Worm (Caenorhabditis elegans) whole organism, L3 larva: ENCODE measurements around the gene R04F11.2.

Experiments
- R02D3.7 ChIP-seq: fragments of 150-350 bp; optimal IDR thresholded peaks from 2 replicates; lab custom pipeline; 2014; ENCODE audit warnings: missing biosample characterization, missing genetic modification characterization
- ZK546.5 ChIP-seq: sonication (generic microtip); optimal IDR thresholded peaks from 2 replicates; lab custom pipeline; 2017; ENCODE audit warnings: missing biosample characterization, missing genetic modification characterization
- aly-2 ChIP-seq: fragments of 150-350 bp; optimal IDR thresholded peaks from 2 replicates; lab custom pipeline; 2014; ENCODE audit warnings: missing biosample characterization, missing genetic modification characterization
- ceh-28 ChIP-seq: fragments of 150-350 bp; optimal IDR thresholded peaks from 2 replicates; lab custom pipeline; 2014; ENCODE audit warnings: missing biosample characterization, missing genetic modification reagents, missing genetic modification characterization
- ceh-82 ChIP-seq: fragments of 150-350 bp; optimal IDR thresholded peaks from 2 replicates; lab custom pipeline; 2014; ENCODE audit warnings: missing biosample characterization, missing genetic modification characterization
- ceh-9 ChIP-seq: sonication (generic microtip); optimal IDR thresholded peaks from 2 replicates; lab custom pipeline; 2018; ENCODE audit warnings: missing biosample characterization, missing genetic modification characterization
- daf-12 ChIP-seq: fragments of 150-350 bp; optimal IDR thresholded peaks from 2 replicates; lab custom pipeline; 2014; ENCODE audit warnings: missing biosample characterization, missing genetic modification reagents, missing genetic modification characterization
- egl-27 ChIP-seq: sonication (generic microtip); optimal IDR thresholded peaks from 4 replicates; lab custom pipeline; 2017; ENCODE audit warnings: missing biosample characterization, missing genetic modification reagents, missing genetic modification characterization
- elt-1 ChIP-seq: fragments of 150-350 bp; optimal IDR thresholded peaks from 2 replicates; lab custom pipeline; 2014; ENCODE audit warnings: missing biosample characterization, missing genetic modification characterization
- elt-2 ChIP-seq: sonication (generic microtip); optimal IDR thresholded peaks from 2 replicates; lab custom pipeline; 2016; ENCODE audit warnings: missing genetic modification reagents, mild to moderate bottlenecking, missing genetic modification characterization, missing compliant biosample characterization
- elt-3 ChIP-seq, 3 experiments: fragments of 150-350 bp in 1 of 3; sonication (generic microtip) in 2 of 3; optimal IDR thresholded peaks; 2 replicates in 2 of 3; 4 replicates in 1 of 3; lab custom pipeline; 2014 to 2017; ENCODE audit warnings: missing biosample characterization in 3 of 3, missing genetic modification characterization in 3 of 3
- eor-1 ChIP-seq, 2 experiments: fragments of 150-350 bp; optimal IDR thresholded peaks; 2 replicates each; lab custom pipeline; 2014 to 2018; ENCODE audit warnings: missing biosample characterization in 2 of 2, missing genetic modification characterization in 2 of 2
- fkh-10 ChIP-seq: sonication (generic microtip); optimal IDR thresholded peaks from 2 replicates; lab custom pipeline; 2017; ENCODE audit warnings: missing biosample characterization, missing genetic modification reagents, missing genetic modification characterization
- fkh-2 ChIP-seq: fragments of 150-350 bp; optimal IDR thresholded peaks from 2 replicates; lab custom pipeline; 2014; ENCODE audit warnings: missing biosample characterization, missing genetic modification reagents, missing genetic modification characterization
- fos-1 ChIP-seq: fragments of 150-350 bp; optimal IDR thresholded peaks from 2 replicates; lab custom pipeline; 2014; ENCODE audit warnings: missing biosample characterization, missing genetic modification characterization
- hmg-11 ChIP-seq: sonication (generic microtip); optimal IDR thresholded peaks from 2 replicates; lab custom pipeline; 2016; ENCODE audit warnings: missing genetic modification characterization, missing compliant biosample characterization
- lin-15B ChIP-seq: fragments of 150-350 bp; optimal IDR thresholded peaks from 2 replicates; lab custom pipeline; 2014; ENCODE audit warnings: missing biosample characterization, missing genetic modification characterization
- lin-39 ChIP-seq: fragments of 150-350 bp; optimal IDR thresholded peaks from 2 replicates; lab custom pipeline; 2018; ENCODE audit warnings: missing biosample characterization, missing genetic modification reagents, missing genetic modification characterization
- lsy-12 ChIP-seq: sonication (generic microtip); optimal IDR thresholded peaks from 2 replicates; lab custom pipeline; 2016; ENCODE audit warnings: mild to moderate bottlenecking, missing genetic modification characterization, missing compliant biosample characterization
- mdl-1 ChIP-seq: fragments of 150-350 bp; optimal IDR thresholded peaks from 2 replicates; lab custom pipeline; 2014; ENCODE audit warnings: missing biosample characterization, missing genetic modification characterization
- mml-1 ChIP-seq: fragments of 150-350 bp; sonication (generic microtip); optimal IDR thresholded peaks from 3 replicates; lab custom pipeline; 2014; ENCODE audit warnings: missing biosample characterization, missing genetic modification characterization
- nfya-1 ChIP-seq: sonication (generic microtip); optimal IDR thresholded peaks from 2 replicates; lab custom pipeline; 2017; ENCODE audit warnings: missing genetic modification characterization, mild to moderate bottlenecking, missing compliant biosample characterization, antibody characterized with exemption, moderate library complexity; ENCODE audit not compliant: insufficient read depth
- nhr-23 ChIP-seq: fragments of 150-350 bp; optimal IDR thresholded peaks from 2 replicates; lab custom pipeline; 2014; ENCODE audit warnings: missing biosample characterization, missing genetic modification reagents, missing genetic modification characterization
- nhr-237 ChIP-seq: fragments of 150-350 bp; optimal IDR thresholded peaks from 2 replicates; lab custom pipeline; 2014; ENCODE audit warnings: missing biosample characterization, missing genetic modification characterization
- nhr-25 ChIP-seq: sonication (generic microtip); optimal IDR thresholded peaks from 2 replicates; lab custom pipeline; 2017; ENCODE audit warnings: missing biosample characterization, missing genetic modification characterization
- nhr-28 ChIP-seq: fragments of 150-350 bp; optimal IDR thresholded peaks from 2 replicates; lab custom pipeline; 2014; ENCODE audit warnings: missing biosample characterization, missing genetic modification characterization
- nhr-43 ChIP-seq: sonication (generic microtip); optimal IDR thresholded peaks from 2 replicates; lab custom pipeline; 2016; ENCODE audit warnings: mild to moderate bottlenecking, missing genetic modification characterization, missing compliant biosample characterization; ENCODE audit not compliant: poor library complexity, severe bottlenecking
- nhr-76 ChIP-seq: fragments of 150-350 bp; sonication (generic microtip); optimal IDR thresholded peaks from 5 replicates; lab custom pipeline; 2014; ENCODE audit warnings: missing biosample characterization, missing genetic modification characterization
- nhr-77 ChIP-seq: fragments of 150-350 bp; optimal IDR thresholded peaks from 2 replicates; lab custom pipeline; 2014; ENCODE audit warnings: missing biosample characterization, missing genetic modification characterization
- pha-4 ChIP-seq: fragments of 150-350 bp; optimal IDR thresholded peaks from 2 replicates; lab custom pipeline; 2014; ENCODE audit warnings: missing biosample characterization, missing genetic modification reagents, missing genetic modification characterization
- pqm-1 ChIP-seq: fragments of 150-350 bp; optimal IDR thresholded peaks from 2 replicates; lab custom pipeline; 2017; ENCODE audit warnings: missing biosample characterization, missing genetic modification characterization, inconsistent platforms
- skn-1 ChIP-seq: fragments of 150-350 bp; optimal IDR thresholded peaks from 2 replicates; lab custom pipeline; 2014; ENCODE audit warnings: missing biosample characterization, missing genetic modification characterization
- snpc-4 ChIP-seq: fragments of 150-350 bp; optimal IDR thresholded peaks from 2 replicates; lab custom pipeline; 2014; ENCODE audit warnings: missing biosample characterization, missing genetic modification characterization
- unc-39 ChIP-seq: sonication (generic microtip); optimal IDR thresholded peaks from 4 replicates; lab custom pipeline; 2017; ENCODE audit warnings: missing biosample characterization, missing genetic modification characterization
- unc-62 ChIP-seq: fragments of 150-350 bp; sonication (generic microtip); optimal IDR thresholded peaks from 4 replicates; lab custom pipeline; 2014; ENCODE audit warnings: missing biosample characterization, missing genetic modification reagents, missing genetic modification characterization
- ztf-11 ChIP-seq: fragments of 150-350 bp; optimal IDR thresholded peaks from 2 replicates; lab custom pipeline; 2014; ENCODE audit warnings: missing biosample characterization, missing genetic modification characterization
- ztf-4 ChIP-seq: fragments of 150-350 bp; optimal IDR thresholded peaks from 2 replicates; lab custom pipeline; 2014; ENCODE audit warnings: missing biosample characterization, missing genetic modification characterization

The R04F11.2 gene

ce11 chrV:12316076-12316475, 2.1 kb upstream of the R04F11.2 start:
- no peak for TF ChIP-seq ceh-9 (tag; lab: Kevin White, UChicago)
- TF ChIP-seq ztf-4 (tag; lab: Kevin White, UChicago): no peak
- no peak for TF ChIP-seq nhr-77 (tag; lab: Kevin White, UChicago)
- TF ChIP-seq elt-1 (tag; lab: Kevin White, UChicago): no peak
- TF ChIP-seq lin-15B (tag; lab: Kevin White, UChicago): no peak
- no peak for TF ChIP-seq mml-1 (tag; lab: Kevin White, UChicago)
- no peak for TF ChIP-seq elt-3 (tag; optimal IDR thresholded peaks at IDR 0.05; lab: Kevin White, UChicago)
- TF ChIP-seq snpc-4 (tag; lab: Kevin White, UChicago): no peak
- no peak for TF ChIP-seq nhr-28
- no peak for TF ChIP-seq nhr-23 (tag; lab: Kevin White, UChicago)
- no peak for TF ChIP-seq fos-1 (tag; lab: Kevin White, UChicago)
- no peak for TF ChIP-seq ceh-28 (tag; lab: Kevin White, UChicago)
- TF ChIP-seq R02D3.7 (tag; lab: Kevin White, UChicago): no peak
- no peak for TF ChIP-seq nhr-76
- no peak for TF ChIP-seq ZK546.5

- TF ChIP-seq nhr-237 (tag; lab: Kevin White, UChicago) (no peak), nfya-1 (no peak), unc-39 (no peak), hmg-11 (no peak)
Observed at ce11 chrV:12317080-12317479, 1.1 kb upstream of the R04F11.2 start, which contains the start of gene R04F11.3. Gene R04F11.3 (minus strand): TSS chrV:12317180.

- TF ChIP-seq nhr-25 (tag; lab: Kevin White, UChicago) (no peak), lsy-12 (peak; percentile 29), nhr-43 (tag; lab: Kevin White, UChicago) (peak; percentile 59)
Observed at ce11 chrV:12320274-12320839, 2.2 kb downstream of the R04F11.2 start.

ce11 chrV:12326638-12327037, 8.5 kb downstream of the R04F11.2 start:
- TF ChIP-seq eor-1 (tag; optimal IDR thresholded peaks at IDR 0.05; lab: Kevin White, UChicago) (no peak), ceh-82 (no peak), egl-27 (tag; lab: Kevin White, UChicago) (no peak), nhr-43 (tag; lab: Kevin White, UChicago) (no peak), pqm-1 (no peak), nfya-1 (peak; percentile 22), hmg-11 (peak; percentile 3), mdl-1 (tag; lab: Kevin White, UChicago) (no peak), nhr-28 (no peak), ztf-11 (tag; lab: Kevin White, UChicago) (no peak), daf-12 (no peak), skn-1 (tag; lab: Kevin White, UChicago) (no peak), lin-15B (tag; lab: Kevin White, UChicago) (no peak), elt-3 (tag; optimal IDR thresholded peaks at IDR 0.05; lab: Kevin White, UChicago) (no peak), pha-4 (no peak), lsy-12 (no peak), lin-39 (tag; lab: Kevin White, UChicago) (peak; percentile 56), snpc-4 (tag; lab: Kevin White, UChicago) (no peak), fkh-2 (tag; lab: Kevin White, UChicago) (no peak), fkh-10 (no peak), unc-62 (GFP tag; lab: Kevin White, UChicago) (no peak), unc-39 (no peak), nhr-23 (tag; lab: Kevin White, UChicago) (no peak), ZK546.5 (no peak), elt-2 (tag; lab: Kevin White, UChicago) (no peak), aly-2 (tag; lab: Kevin White, UChicago) (no peak), nhr-25 (tag; lab: Kevin White, UChicago) (no peak)
- TF ChIP-seq, all 47 proteins: peak for 3
